Worm (Caenorhabditis elegans): Measurements from ENCODE around the gene top-2.

top-2 gene

ce11 chrII:11874674-11875198 lies at the start of gene top-2, which contains the start of gene npp-3:
Gene top-2, plus strand, starts transcription at chrII:11875148.
Gene npp-3, minus strand, starts transcription at chrII:11874788.
- TF ChIP-seq sem-2 (GFP tag; optimal IDR thresholded peaks at IDR 0.05) (no peak), nhr-2 (tag; optimal IDR thresholded peaks at IDR 0.05) (no peak), tbx-8 (GFP tag; optimal IDR thresholded peaks at IDR 0.05) (no peak), ham-2 (GFP tag; optimal IDR thresholded peaks at IDR 0.05) (peak; percentile 38), nhr-28 (tag; optimal IDR thresholded peaks at IDR 0.05) (no peak), lin-13 (tag; optimal IDR thresholded peaks at IDR 0.05) (peak; percentile 89), snpc-4 (tag; optimal IDR thresholded peaks at IDR 0.05) (no peak), ceh-83 (GFP tag; optimal IDR thresholded peaks at IDR 0.05) (no peak), ztf-11 (tag; optimal IDR thresholded peaks at IDR 0.05) (no peak), nhr-76 (tag; optimal IDR thresholded peaks at IDR 0.05) (no peak), ceh-43 (GFP tag; optimal IDR thresholded peaks at IDR 0.05) (no peak), elt-3 (tag; optimal IDR thresholded peaks at IDR 0.05) (no peak), bed-3 (GFP tag; optimal IDR thresholded peaks at IDR 0.05) (no peak), pha-4 (tag; optimal IDR thresholded peaks at IDR 0.05) (peak; percentile 88), blmp-1 (tag; optimal IDR thresholded peaks at IDR 0.05) (no peak), ceh-39 (tag; optimal IDR thresholded peaks at IDR 0.05) (peak; percentile 94), mab-5 (tag; optimal IDR thresholded peaks at IDR 0.05) (no peak), lin-32 (GFP tag; optimal IDR thresholded peaks at IDR 0.05) (no peak), nhr-237 (tag; optimal IDR thresholded peaks at IDR 0.05) (peak; percentile 83), mls-2 (tag; optimal IDR thresholded peaks at IDR 0.05) (no peak), nhr-12 (tag; optimal IDR thresholded peaks at IDR 0.05) (no peak), drap-1 (GFP tag; optimal IDR thresholded peaks at IDR 0.05) (peak; percentile 68), cnd-1 (tag; optimal IDR thresholded peaks at IDR 0.05) (peak; percentile 23), sptf-1 (tag; optimal IDR thresholded peaks at IDR 0.05) (peak; percentile 55), unc-39 (tag; optimal IDR thresholded peaks at IDR 0.05) (no peak), lsy-2 (tag; optimal IDR thresholded peaks at IDR 0.05) (peak; percentile 99), M03D4.4 (tag; optimal IDR thresholded peaks at IDR 0.05) (no peak), mep-1 (tag; optimal IDR thresholded peaks at IDR 0.05) (peak; percentile 77), unc-62 (GFP tag; optimal IDR thresholded peaks at IDR 0.05) (no peak), elt-1 (tag; optimal IDR thresholded peaks at IDR 0.05; ENCODE audit: borderline replicate concordance, insufficient read depth) (no peak), unc-120 (tag; optimal IDR thresholded peaks at IDR 0.05; ENCODE audit: poor library complexity, severe bottlenecking) (peak; percentile 21), hlh-1 (tag; optimal IDR thresholded peaks at IDR 0.05) (peak; percentile 42), zip-8 (tag; optimal IDR thresholded peaks at IDR 0.05) (no peak), ces-1 (GFP tag; optimal IDR thresholded peaks at IDR 0.05) (peak; percentile 79), flh-1 (GFP tag; optimal IDR thresholded peaks at IDR 0.05) (no peak)

ce11 chrII:11829920-11830319 lies 45.0 kb upstream of the top-2 start, which contains the start of gene pes-5:
Gene pes-5, minus strand, starts transcription at chrII:11830020.
- TF ChIP-seq tbx-8 (GFP tag; optimal IDR thresholded peaks at IDR 0.05) (no peak), M03D4.4 (tag; optimal IDR thresholded peaks at IDR 0.05) (no peak), sem-2 (GFP tag; optimal IDR thresholded peaks at IDR 0.05) (no peak), cnd-1 (tag; optimal IDR thresholded peaks at IDR 0.05) (no peak), flh-1 (GFP tag; optimal IDR thresholded peaks at IDR 0.05) (no peak), sptf-1 (tag; optimal IDR thresholded peaks at IDR 0.05) (no peak), mep-1 (tag; optimal IDR thresholded peaks at IDR 0.05) (no peak), drap-1 (GFP tag; optimal IDR thresholded peaks at IDR 0.05) (no peak)

ce11 chrII:11830601-11831000 lies 44.3 kb upstream of the top-2 start:
- TF ChIP-seq unc-62 (GFP tag; optimal IDR thresholded peaks at IDR 0.05) (peak; percentile 38), pha-4 (tag; optimal IDR thresholded peaks at IDR 0.05) (no peak), mab-5 (tag; optimal IDR thresholded peaks at IDR 0.05) (peak; percentile 54)

- no peak for TF ChIP-seq mls-2 (tag; optimal IDR thresholded peaks at IDR 0.05)
- no peak for TF ChIP-seq sem-2 (GFP tag; optimal IDR thresholded peaks at IDR 0.05)
- no peak for TF ChIP-seq snpc-4 (tag; optimal IDR thresholded peaks at IDR 0.05)
- no peak for TF ChIP-seq M03D4.4 (tag; optimal IDR thresholded peaks at IDR 0.05)
- TF ChIP-seq bed-3 (GFP tag; optimal IDR thresholded peaks at IDR 0.05), result no peak
- no peak for TF ChIP-seq unc-62 (GFP tag; optimal IDR thresholded peaks at IDR 0.05)
- TF ChIP-seq ham-2 (GFP tag; optimal IDR thresholded peaks at IDR 0.05), result no peak
- no peak for TF ChIP-seq elt-1 (tag; optimal IDR thresholded peaks at IDR 0.05; ENCODE audit: borderline replicate concordance, insufficient read depth)
- TF ChIP-seq nhr-28 (tag; optimal IDR thresholded peaks at IDR 0.05), result no peak
- no peak for TF ChIP-seq mep-1 (tag; optimal IDR thresholded peaks at IDR 0.05)
- TF ChIP-seq nhr-2 (tag; optimal IDR thresholded peaks at IDR 0.05), result no peak
- no peak for TF ChIP-seq unc-39 (tag; optimal IDR thresholded peaks at IDR 0.05)
- TF ChIP-seq cnd-1 (tag; optimal IDR thresholded peaks at IDR 0.05), result no peak
- no peak for TF ChIP-seq ces-1 (GFP tag; optimal IDR thresholded peaks at IDR 0.05)
- TF ChIP-seq unc-120 (tag; optimal IDR thresholded peaks at IDR 0.05; ENCODE audit: poor library complexity, severe bottlenecking), result no peak
These were observed 42.5 kb upstream of the top-2 start, which contains the start of gene clec-144 for ce11 chrII:11832475-11832874. Gene clec-144, minus strand, starts transcription at chrII:11832575.
